Fruit fly (Drosophila melanogaster) whole organism, embryonic: ENCODE data around the gene CG7912.

Source experiments
- Bdp1 ChIP-seq: fragments of 200-800 bp; sonication (Bioruptor generic); optimal IDR thresholded peaks from 3 replicates; lab custom pipeline; 2016; ENCODE audit warnings: missing biosample characterization, missing genetic modification characterization
- BtbVII ChIP-seq: fragments of 200-800 bp; sonication (Bioruptor generic); optimal IDR thresholded peaks from 3 replicates; lab custom pipeline; 2017; ENCODE audit warnings: missing biosample characterization, mild to moderate bottlenecking, missing genetic modification characterization
- Bteb2 ChIP-seq: fragments of 200-800 bp; sonication (Bioruptor generic); optimal IDR thresholded peaks from 2 replicates; lab custom pipeline; 2016; ENCODE audit warnings: missing biosample characterization, missing genetic modification characterization
- CG10366 ChIP-seq: fragments of 200-800 bp; sonication (Bioruptor generic); IDR thresholded peaks from 2 replicates; pipeline ENCODE4 v1.3.6; 2022; ENCODE audit warnings: missing biosample characterization, missing genetic modification characterization
- CG13123 ChIP-seq: fragments of 200-800 bp; sonication (Bioruptor generic); optimal IDR thresholded peaks from 2 replicates; lab custom pipeline; 2016; ENCODE audit warnings: missing biosample characterization, missing genetic modification characterization
- CG14667 ChIP-seq: fragments of 200-800 bp; sonication (Bioruptor generic); IDR thresholded peaks from 2 replicates; pipeline ENCODE4 v1.3.6; 2022; ENCODE audit warnings: missing biosample characterization, missing genetic modification characterization
- CG15073 ChIP-seq: fragments of 200-800 bp; sonication (Bioruptor generic); optimal IDR thresholded peaks from 2 replicates; lab custom pipeline; 2016; ENCODE audit warnings: missing biosample characterization, missing genetic modification characterization
- CG17912 ChIP-seq: fragments of 200-800 bp; sonication (Bioruptor generic); optimal IDR thresholded peaks from 2 replicates; lab custom pipeline; 2018; ENCODE audit warnings: missing biosample characterization, mild to moderate bottlenecking, missing genetic modification characterization
- CG2129 ChIP-seq: fragments of 200-800 bp; sonication (Bioruptor generic); IDR thresholded peaks from 2 replicates; pipeline ENCODE4 v1.3.6; 2022; ENCODE audit warnings: missing biosample characterization, missing genetic modification characterization; ENCODE audit not compliant: partially characterized antibody
- CG2202 ChIP-seq: fragments of 200-800 bp; sonication (Bioruptor generic); optimal IDR thresholded peaks from 2 replicates; lab custom pipeline; 2018; ENCODE audit warnings: missing biosample characterization, mild to moderate bottlenecking, missing genetic modification characterization
- CG3838 ChIP-seq: fragments of 200-800 bp; sonication (Bioruptor generic); optimal IDR thresholded peaks from 3 replicates; lab custom pipeline; 2016; ENCODE audit warnings: missing biosample characterization, missing genetic modification characterization
- CG3847 ChIP-seq: fragments of 200-800 bp; sonication (Bioruptor generic); IDR thresholded peaks from 2 replicates; pipeline ENCODE4 v1.3.6; 2022; ENCODE audit warnings: missing biosample characterization, missing genetic modification characterization
- CG7745 ChIP-seq: fragments of 200-800 bp; sonication (Bioruptor generic); optimal IDR thresholded peaks from 2 replicates; lab custom pipeline; 2018; ENCODE audit warnings: missing biosample characterization, mild to moderate bottlenecking, missing genetic modification characterization, moderate library complexity
- CG8359 ChIP-seq: fragments of 200-800 bp; sonication (Bioruptor generic); optimal IDR thresholded peaks from 2 replicates; lab custom pipeline; 2017; ENCODE audit warnings: missing biosample characterization, mild to moderate bottlenecking, missing genetic modification characterization, borderline replicate concordance
- CkIIα-i1 ChIP-seq: fragments of 200-800 bp; sonication (Bioruptor generic); IDR thresholded peaks from 2 replicates; pipeline ENCODE4 v1.3.6; 2022; ENCODE audit warnings: missing biosample characterization, missing genetic modification characterization
- D ChIP-seq, 2 experiments: fragments of 200-800 bp in 1 of 2; fragments of >200 bp in 1 of 2; sonication (Bioruptor generic) in 1 of 2; optimal IDR thresholded peaks; 2 replicates in 1 of 2; 3 replicates in 1 of 2; lab custom pipeline; 2017; ENCODE audit warnings: mild to moderate bottlenecking in 1 of 2, missing biosample characterization in 1 of 2, missing genetic modification characterization in 1 of 2, missing genetic modification reagents in 1 of 2
- Deaf1 ChIP-seq: fragments of 200-800 bp; optimal IDR thresholded peaks from 3 replicates; lab custom pipeline; 2019; ENCODE audit warnings: missing biosample characterization, mild to moderate bottlenecking, missing genetic modification characterization, moderate library complexity
- Dfd ChIP-seq, 2 experiments: fragments of >200 bp; optimal IDR thresholded peaks; 2 replicates each; lab custom pipeline; 2017; ENCODE audit warnings: missing biosample characterization in 2 of 2, missing genetic modification characterization in 2 of 2
- Dip3 ChIP-seq: fragments of 200-800 bp; sonication (Bioruptor generic); optimal IDR thresholded peaks from 3 replicates; lab custom pipeline; 2016; ENCODE audit warnings: missing biosample characterization, missing genetic modification characterization
- Fer1 ChIP-seq: fragments of 200-800 bp; sonication (Bioruptor generic); optimal IDR thresholded peaks from 2 replicates; lab custom pipeline; 2017; ENCODE audit warnings: missing biosample characterization, mild to moderate bottlenecking, missing genetic modification characterization
- HLHmδ ChIP-seq: fragments of 200-800 bp; sonication (Bioruptor generic); optimal IDR thresholded peaks from 2 replicates; lab custom pipeline; 2018; ENCODE audit warnings: missing biosample characterization, mild to moderate bottlenecking, missing genetic modification characterization, moderate library complexity
- Hand ChIP-seq: fragments of 200-800 bp; sonication (Bioruptor generic); optimal IDR thresholded peaks from 2 replicates; lab custom pipeline; 2017; ENCODE audit warnings: mild to moderate bottlenecking, missing biosample characterization, missing genetic modification reagents, missing genetic modification characterization
- Hey ChIP-seq: fragments of 200-800 bp; sonication (Bioruptor generic); optimal IDR thresholded peaks from 3 replicates; lab custom pipeline; 2018; ENCODE audit warnings: missing biosample characterization, mild to moderate bottlenecking, missing genetic modification characterization
- HmgD ChIP-seq: fragments of 200-800 bp; sonication (Bioruptor generic); optimal IDR thresholded peaks from 3 replicates; lab custom pipeline; 2016; ENCODE audit warnings: missing biosample characterization, missing genetic modification characterization
- Hmr ChIP-seq: fragments of 200-800 bp; sonication (Bioruptor generic); optimal IDR thresholded peaks from 3 replicates; lab custom pipeline; 2017; ENCODE audit warnings: mild to moderate bottlenecking, missing biosample characterization, missing genetic modification reagents, missing genetic modification characterization
- Hr3 ChIP-seq: fragments of 200-800 bp; sonication (Bioruptor generic); optimal IDR thresholded peaks from 3 replicates; lab custom pipeline; 2016; ENCODE audit warnings: missing biosample characterization, missing genetic modification characterization
- Hsf ChIP-seq: fragments of 200-800 bp; sonication (Bioruptor generic); optimal IDR thresholded peaks from 3 replicates; lab custom pipeline; 2016; ENCODE audit warnings: missing biosample characterization, missing genetic modification characterization
- Lim3 ChIP-seq: fragments of 200-800 bp; sonication (Bioruptor generic); IDR thresholded peaks from 2 replicates; pipeline ENCODE4 v1.3.6; 2022; ENCODE audit warnings: missing biosample characterization, missing genetic modification characterization
- Myb ChIP-seq: fragments of 200-800 bp; sonication (Bioruptor generic); optimal IDR thresholded peaks from 2 replicates; lab custom pipeline; 2016; ENCODE audit warnings: missing biosample characterization, missing genetic modification characterization
- NC2α ChIP-seq: fragments of 200-800 bp; sonication (Bioruptor generic); optimal IDR thresholded peaks from 2 replicates; lab custom pipeline; 2016; ENCODE audit warnings: missing biosample characterization, missing genetic modification characterization
- Poxn ChIP-seq: fragments of 200-800 bp; sonication (Bioruptor generic); IDR thresholded peaks from 2 replicates; pipeline ENCODE4 v1.3.6; 2022; ENCODE audit warnings: missing biosample characterization, missing genetic modification characterization
- Sox100B ChIP-seq: fragments of 200-800 bp; sonication (Bioruptor generic); optimal IDR thresholded peaks from 3 replicates; lab custom pipeline; 2018; ENCODE audit warnings: missing biosample characterization, mild to moderate bottlenecking, missing genetic modification characterization
- chm ChIP-seq: fragments of 200-800 bp; sonication (Bioruptor generic); IDR thresholded peaks from 2 replicates; pipeline ENCODE4 v1.3.6; 2022; ENCODE audit warnings: missing biosample characterization, missing genetic modification characterization
- dimm ChIP-seq: fragments of 200-800 bp; sonication (Bioruptor generic); IDR thresholded peaks from 2 replicates; pipeline ENCODE4 v1.3.6; 2022; ENCODE audit warnings: missing biosample characterization, missing genetic modification characterization
- dmrt99B ChIP-seq: fragments of 200-800 bp; sonication (Bioruptor generic); optimal IDR thresholded peaks from 2 replicates; lab custom pipeline; 2018; ENCODE audit warnings: missing biosample characterization, mild to moderate bottlenecking, missing genetic modification characterization, moderate library complexity
- exex ChIP-seq: fragments of 200-800 bp; sonication (Bioruptor generic); optimal IDR thresholded peaks from 4 replicates; lab custom pipeline; 2018; ENCODE audit warnings: missing biosample characterization, mild to moderate bottlenecking, missing genetic modification characterization, moderate library complexity
- h ChIP-seq: fragments of >200 bp; optimal IDR thresholded peaks from 2 replicates; lab custom pipeline; 2017
- jumu ChIP-seq: fragments of 200-800 bp; sonication (Bioruptor generic); optimal IDR thresholded peaks from 3 replicates; lab custom pipeline; 2016; ENCODE audit warnings: missing biosample characterization, missing genetic modification characterization
- knrl ChIP-seq: fragments of 200-800 bp; sonication (Bioruptor generic); IDR thresholded peaks from 3 replicates; pipeline ENCODE4 v1.3.6; 2022; ENCODE audit warnings: missing biosample characterization, missing genetic modification characterization; ENCODE audit not compliant: partially characterized antibody
- mirr ChIP-seq: fragments of 200-800 bp; sonication (Bioruptor generic); optimal IDR thresholded peaks from 3 replicates; lab custom pipeline; 2018; ENCODE audit warnings: missing biosample characterization, mild to moderate bottlenecking, missing genetic modification characterization
- nerfin-1 ChIP-seq: fragments of 200-800 bp; sonication (Bioruptor generic); optimal IDR thresholded peaks from 3 replicates; lab custom pipeline; 2019; ENCODE audit warnings: missing biosample characterization, mild to moderate bottlenecking, missing genetic modification characterization, moderate library complexity
- pzg ChIP-seq: fragments of 200-800 bp; sonication (Bioruptor generic); optimal IDR thresholded peaks from 3 replicates; lab custom pipeline; 2018; ENCODE audit warnings: missing biosample characterization, mild to moderate bottlenecking, missing genetic modification characterization, moderate library complexity
- salm ChIP-seq: fragments of 200-800 bp; sonication (Bioruptor generic); optimal IDR thresholded peaks from 2 replicates; lab custom pipeline; 2018; ENCODE audit warnings: missing biosample characterization, mild to moderate bottlenecking, missing genetic modification characterization
- sd ChIP-seq: fragments of 200-800 bp; sonication (Bioruptor generic); optimal IDR thresholded peaks from 3 replicates; lab custom pipeline; 2018; ENCODE audit warnings: missing biosample characterization, mild to moderate bottlenecking, missing genetic modification characterization, moderate library complexity
- slou ChIP-seq: fragments of 200-800 bp; sonication (Bioruptor generic); optimal IDR thresholded peaks from 3 replicates; lab custom pipeline; 2016; ENCODE audit warnings: missing biosample characterization, missing genetic modification characterization
- stc ChIP-seq: fragments of 200-800 bp; sonication (Bioruptor generic); IDR thresholded peaks from 2 replicates; pipeline ENCODE4 v1.3.6; 2022; ENCODE audit warnings: missing biosample characterization, missing genetic modification characterization
- tin ChIP-seq: fragments of 200-800 bp; sonication (Bioruptor generic); optimal IDR thresholded peaks from 3 replicates; lab custom pipeline; 2016; ENCODE audit warnings: missing biosample characterization, missing genetic modification characterization
- tll ChIP-seq, 2 experiments: fragments of 200-800 bp in 1 of 2; fragments of >200 bp in 1 of 2; sonication (Bioruptor generic) in 1 of 2; optimal IDR thresholded peaks; 2 replicates each; lab custom pipeline; 2017 to 2019; ENCODE audit warnings: missing biosample characterization in 2 of 2, missing genetic modification characterization in 2 of 2, mild to moderate bottlenecking in 1 of 2, moderate library complexity in 1 of 2
- tup ChIP-seq: fragments of 200-800 bp; sonication (Bioruptor generic); optimal IDR thresholded peaks from 2 replicates; lab custom pipeline; 2016; ENCODE audit warnings: missing biosample characterization, mild to moderate bottlenecking, missing genetic modification characterization, moderate library complexity
- vfl ChIP-seq: fragments of 200-800 bp; sonication (Bioruptor generic); optimal IDR thresholded peaks from 2 replicates; lab custom pipeline; 2016; ENCODE audit warnings: missing biosample characterization, missing genetic modification characterization
- zf30C ChIP-seq: fragments of 200-800 bp; sonication (Bioruptor generic); optimal IDR thresholded peaks from 3 replicates; lab custom pipeline; 2018; ENCODE audit warnings: missing biosample characterization, mild to moderate bottlenecking, missing genetic modification characterization
- zfh1 ChIP-seq: fragments of 200-800 bp; sonication (Bioruptor generic); IDR thresholded peaks from 3 replicates; pipeline ENCODE4 v1.3.6; 2022; ENCODE audit warnings: missing biosample characterization, missing genetic modification characterization

CG7912 gene

DNA sequence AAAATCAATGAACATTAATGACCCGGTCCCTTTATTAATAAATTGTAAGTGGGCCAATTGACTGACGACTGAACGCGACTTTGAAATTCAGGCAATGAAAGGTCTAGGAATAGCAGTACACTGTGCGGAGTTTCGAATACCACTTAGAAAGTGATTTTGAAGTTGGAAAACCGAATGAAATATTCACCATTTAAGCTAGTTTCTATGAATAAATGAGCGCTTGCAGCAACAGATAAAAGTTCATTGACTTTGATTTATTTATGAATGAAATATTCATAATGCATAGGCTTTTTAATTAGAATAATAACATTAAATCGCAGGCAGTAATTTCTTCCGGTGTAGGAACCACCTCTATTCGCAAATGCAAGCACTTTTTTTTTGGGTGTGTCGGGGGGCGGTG lies 12.0 kb upstream of the CG7912 start (continued):
- TF ChIP-seq Fer1 (GFP tag; lab: Kevin White, UChicago) (no peak), Lim3 (GFP tag; lab: Robert Waterston, UW) (no peak), CG3838 (GFP tag; lab: Kevin White, UChicago) (no peak), salm (no peak), jumu (GFP tag; lab: Kevin White, UChicago) (no peak), vfl (GFP tag; lab: Kevin White, UChicago) (no peak), exex (tag; lab: Kevin White, UChicago) (no peak), Dip3 (GFP tag; lab: Kevin White, UChicago) (no peak), tin (GFP tag; lab: Kevin White, UChicago) (no peak), Poxn (GFP tag; lab: Robert Waterston, UW) (no peak), CkIIα-i1 (GFP tag; lab: Robert Waterston, UW) (no peak), Hr3 (GFP tag; lab: Kevin White, UChicago) (no peak), mirr (GFP tag; lab: Kevin White, UChicago) (no peak), CG3847 (GFP tag; lab: Robert Waterston, UW) (no peak), dmrt99B (tag; lab: Kevin White, UChicago) (peak; percentile 43), Bteb2 (no peak), chm (GFP tag; lab: Robert Waterston, UW) (no peak), Sox100B (no peak), zfh1 (GFP tag; lab: Robert Waterston, UW) (0 out of 3 replicates have a peak, but pooled peaks have one; percentile 46), tll (GFP tag; optimal IDR thresholded peaks at IDR 0.05; lab: Kevin White, UChicago) (no peak), CG13123 (GFP tag; lab: Kevin White, UChicago) (no peak), stc (peak; percentile 9; the same call in 1 of the 2 replicates), knrl (GFP tag; lab: Robert Waterston, UW) (no peak), CG10366 (GFP tag; lab: Robert Waterston, UW) (peak; percentile 16; the same call in 1 of the 2 replicates), CG2129 (GFP tag; lab: Robert Waterston, UW) (no peak), HLHmδ (no peak), CG14667 (GFP tag; lab: Robert Waterston, UW) (no peak), NC2α (GFP tag; lab: Kevin White, UChicago) (no peak), Hand (GFP tag; lab: Kevin White, UChicago) (no peak), D (optimal IDR thresholded peaks at IDR 0.05; lab: Kevin White, UChicago) (no peak), D (GFP tag; optimal IDR thresholded peaks at IDR 0.05; lab: Kevin White, UChicago) (peak; percentile 17), nerfin-1 (tag; lab: Kevin White, UChicago) (no peak), Bdp1 (GFP tag; lab: Kevin White, UChicago) (no peak), tup (GFP tag; lab: Kevin White, UChicago) (no peak), pzg (GFP tag; lab: Kevin White, UChicago) (no peak), Dfd (GFP tag; optimal IDR thresholded peaks at IDR 0.05; lab: Kevin White, UChicago) (no peak), CG8359 (GFP tag; lab: Kevin White, UChicago) (no peak), dimm (GFP tag; lab: Robert Waterston, UW) (no peak), Myb (no peak), CG7745 (no peak), CG17912 (GFP tag; lab: Kevin White, UChicago) (no peak), BtbVII (GFP tag; lab: Kevin White, UChicago) (no peak), CG2202 (tag; lab: Kevin White, UChicago) (no peak), h (no peak), Deaf1 (tag; lab: Kevin White, UChicago) (no peak), slou (GFP tag; lab: Kevin White, UChicago) (no peak), sd (no peak), Hsf (GFP tag; lab: Kevin White, UChicago) (no peak), Hmr (GFP tag; lab: Kevin White, UChicago) (no peak), HmgD (GFP tag; lab: Kevin White, UChicago) (no peak), Hey (no peak), CG15073 (GFP tag; lab: Kevin White, UChicago) (no peak), zf30C (peak; percentile 33)
